Worm (Caenorhabditis elegans) whole organism, L3 larva: ENCODE measurements around the gene T14G12.11.

Experiments used
- aly-2 ChIP-seq: fragments of 150-350 bp; optimal IDR thresholded peaks from 2 replicates; lab custom pipeline; 2014; ENCODE audit warnings: missing biosample characterization, missing genetic modification characterization
- ama-1 ChIP-seq: fragments of 150-350 bp; optimal IDR thresholded peaks from 2 replicates; lab custom pipeline; 2018
- elt-2 ChIP-seq: sonication (generic microtip); optimal IDR thresholded peaks from 2 replicates; lab custom pipeline; 2016; ENCODE audit warnings: missing genetic modification reagents, mild to moderate bottlenecking, missing genetic modification characterization, missing compliant biosample characterization
- elt-3 ChIP-seq, 3 experiments: fragments of 150-350 bp in 1 of 3; sonication (generic microtip) in 2 of 3; optimal IDR thresholded peaks; 2 replicates in 2 of 3; 4 replicates in 1 of 3; lab custom pipeline; 2014 to 2017; ENCODE audit warnings: missing biosample characterization in 3 of 3, missing genetic modification characterization in 3 of 3
- lin-39 ChIP-seq: fragments of 150-350 bp; optimal IDR thresholded peaks from 2 replicates; lab custom pipeline; 2018; ENCODE audit warnings: missing biosample characterization, missing genetic modification reagents, missing genetic modification characterization
- mdl-1 ChIP-seq: fragments of 150-350 bp; optimal IDR thresholded peaks from 2 replicates; lab custom pipeline; 2014; ENCODE audit warnings: missing biosample characterization, missing genetic modification characterization
- nhr-43 ChIP-seq: sonication (generic microtip); optimal IDR thresholded peaks from 2 replicates; lab custom pipeline; 2016; ENCODE audit warnings: mild to moderate bottlenecking, missing genetic modification characterization, missing compliant biosample characterization; ENCODE audit not compliant: poor library complexity, severe bottlenecking
- nhr-76 ChIP-seq: fragments of 150-350 bp; sonication (generic microtip); optimal IDR thresholded peaks from 5 replicates; lab custom pipeline; 2014; ENCODE audit warnings: missing biosample characterization, missing genetic modification characterization
- zag-1 ChIP-seq: fragments of 150-350 bp; optimal IDR thresholded peaks from 2 replicates; lab custom pipeline; 2014; ENCODE audit warnings: missing biosample characterization, missing genetic modification characterization

DNA sequence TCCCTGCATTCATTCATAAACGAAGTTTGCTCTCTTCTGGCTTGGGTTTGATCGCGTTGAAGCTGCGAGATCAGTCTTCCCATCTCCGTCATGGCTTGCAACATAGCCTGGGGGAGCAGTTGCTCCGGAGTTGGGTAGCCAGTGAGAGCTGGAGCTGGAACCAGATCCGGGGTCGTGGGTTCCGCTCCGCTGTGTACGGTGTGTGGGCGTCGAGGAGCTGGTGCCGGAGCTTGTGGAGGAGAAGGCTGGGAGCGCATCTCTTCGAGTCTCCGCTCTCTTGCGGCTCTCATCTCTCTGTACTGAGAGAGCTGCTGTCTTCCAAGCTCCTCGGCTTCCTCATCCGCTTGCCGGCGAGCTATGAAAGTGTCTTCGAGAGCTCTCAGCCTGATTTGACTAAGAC lies 9.9 kb downstream of the T14G12.11 start:
- TF ChIP-seq lin-39 (tag; lab: Kevin White, UChicago), result no peak
- no peak for TF ChIP-seq aly-2 (tag; lab: Kevin White, UChicago)
- no peak for TF ChIP-seq zag-1 (tag; lab: Kevin White, UChicago)
- no peak for TF ChIP-seq ama-1 (lab: Kevin White, UChicago)
- TF ChIP-seq nhr-43 (tag; lab: Kevin White, UChicago), result no peak
- TF ChIP-seq elt-3 (tag; optimal IDR thresholded peaks at IDR 0.05; lab: Kevin White, UChicago), result no peak
- no peak for TF ChIP-seq nhr-76 (tag; lab: Kevin White, UChicago)
- no peak for TF ChIP-seq elt-2 (tag; lab: Kevin White, UChicago)
- TF ChIP-seq mdl-1 (tag; lab: Kevin White, UChicago), result no peak
